Fruit fly (Drosophila melanogaster) whole organism: Measurements from ENCODE around the gene CG44002.
A peak's percentile ranks its signal among the peaks of the same experiment; 100 is the strongest.

Experiments used
- CG8478 ChIP-seq: fragments of >200 bp; optimal IDR thresholded peaks from 2 replicates; lab custom pipeline; 2018; ENCODE audit warnings: inconsistent platforms
- Dll ChIP-seq: fragments of >200 bp; optimal IDR thresholded peaks from 2 replicates; lab custom pipeline; 2017
- EcR ChIP-seq, 2 experiments: fragments of >200 bp; optimal IDR thresholded peaks; 2 replicates each; lab custom pipeline; 2017; ENCODE audit warnings: missing biosample characterization in 2 of 2, missing genetic modification characterization in 2 of 2, missing genetic modification reagents in 2 of 2
- pan ChIP-seq: fragments of >200 bp; optimal IDR thresholded peaks from 2 replicates; lab custom pipeline; 2017
- psq ChIP-seq: fragments of >200 bp; optimal IDR thresholded peaks from 2 replicates; lab custom pipeline; 2017
- usp ChIP-seq: fragments of >200 bp; optimal IDR thresholded peaks from 2 replicates; lab custom pipeline; 2017; ENCODE audit warnings: missing biosample characterization, missing genetic modification characterization, mixed read lengths

The CG44002 gene

DNA sequence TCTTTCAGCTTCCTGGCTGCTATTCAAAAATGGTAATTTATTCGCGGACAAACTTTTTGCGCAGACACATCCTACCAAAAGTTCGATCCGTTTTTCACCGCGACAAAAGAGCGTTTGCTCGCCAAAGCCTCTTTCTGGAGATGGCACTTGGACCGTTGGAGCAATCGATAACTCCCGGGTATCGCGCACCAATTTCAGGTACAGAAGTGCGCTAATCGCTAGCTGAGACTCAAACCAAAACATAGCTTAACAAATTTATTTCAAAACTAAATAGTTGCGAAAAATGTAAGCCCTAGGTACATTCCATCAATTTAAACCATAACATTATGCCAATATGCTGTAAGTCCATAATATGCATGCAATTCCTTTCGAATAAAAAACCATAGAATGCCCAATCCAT, 26.2 kb downstream of the CG44002 start, which contains the start of gene toc:
toc (minus strand) TSS at position 78 of the 400 bp plus-strand sequence.
- TF ChIP-seq Dll (lab: Kevin White, UChicago) (no peak), pan (lab: Kevin White, UChicago) (no peak), usp (GFP tag; lab: Kevin White, UChicago) (no peak), psq (lab: Kevin White, UChicago) (no peak), EcR (GFP tag; optimal IDR thresholded peaks at IDR 0.05; lab: Kevin White, UChicago) (no peak), CG8478 (lab: Kevin White, UChicago) (no peak)

DNA sequence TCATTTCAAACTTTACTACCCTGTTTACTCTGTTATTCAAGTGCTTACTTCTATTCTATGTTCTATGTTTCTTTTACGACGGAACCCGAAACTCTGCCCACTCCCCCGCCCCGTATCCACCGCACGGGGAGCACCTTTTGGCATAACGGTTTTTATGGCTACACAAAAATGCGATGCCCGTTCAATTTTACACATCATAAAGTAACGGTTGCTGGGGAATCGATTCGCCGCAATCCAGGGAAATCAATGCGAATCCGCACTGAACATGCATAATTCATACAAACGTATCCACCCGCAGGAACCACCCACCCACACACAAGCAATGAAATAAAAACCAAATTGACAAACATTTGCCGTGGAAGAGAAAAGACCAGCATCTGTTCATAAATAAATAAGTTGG, 27.0 kb downstream of the CG44002 start:
- TF ChIP-seq pan (lab: Kevin White, UChicago), result no peak
- no peak for TF ChIP-seq EcR (GFP tag; optimal IDR thresholded peaks at IDR 0.05; lab: Kevin White, UChicago)

DNA sequence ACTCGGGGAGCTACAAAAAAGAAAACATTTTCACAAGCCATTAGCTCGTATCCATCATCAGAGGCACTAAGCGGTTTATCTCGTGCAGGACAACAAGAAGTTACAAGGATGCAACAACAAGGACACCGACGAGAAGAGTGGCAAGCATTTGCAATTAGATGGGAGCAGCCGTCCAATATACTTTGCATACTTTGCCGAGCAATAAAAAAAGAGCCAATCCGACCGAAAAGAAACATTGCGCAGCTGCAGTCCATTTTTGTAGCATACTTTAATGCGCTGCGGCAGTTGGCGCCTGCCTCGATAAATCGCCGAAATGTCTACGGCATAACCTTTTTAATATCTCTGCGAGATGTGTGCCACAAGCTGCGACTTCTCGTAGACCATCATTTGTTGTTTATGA, 39.3 kb downstream of the CG44002 start:
- TF ChIP-seq psq (lab: Kevin White, UChicago), result no peak

DNA sequence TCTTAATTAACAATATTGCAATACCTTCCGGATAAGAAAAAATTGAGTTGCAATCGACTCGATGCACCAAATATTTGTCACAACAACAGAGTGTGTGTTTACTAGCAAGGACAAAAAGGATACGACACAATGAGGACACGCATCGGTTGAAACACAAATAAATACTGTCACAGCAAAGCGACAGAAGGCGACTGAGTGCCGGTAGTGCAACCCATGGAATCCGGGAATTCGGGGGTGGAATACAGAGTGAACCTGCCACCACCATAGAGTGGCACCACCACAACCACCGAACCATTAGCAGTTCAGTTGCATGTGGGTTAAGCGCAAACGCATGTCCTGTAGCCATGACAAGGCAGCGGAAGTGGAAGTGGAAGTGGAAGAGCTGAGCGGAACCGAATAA, 40.5 kb downstream of the CG44002 start:
- no peak for TF ChIP-seq usp (GFP tag; lab: Kevin White, UChicago)
- no peak for TF ChIP-seq EcR (GFP tag; optimal IDR thresholded peaks at IDR 0.05; lab: Kevin White, UChicago)
- TF ChIP-seq pan (lab: Kevin White, UChicago), result no peak
- no peak for TF ChIP-seq CG8478 (lab: Kevin White, UChicago)
- TF ChIP-seq Dll (lab: Kevin White, UChicago), result no peak
- TF ChIP-seq psq (lab: Kevin White, UChicago), result no peak

DNA sequence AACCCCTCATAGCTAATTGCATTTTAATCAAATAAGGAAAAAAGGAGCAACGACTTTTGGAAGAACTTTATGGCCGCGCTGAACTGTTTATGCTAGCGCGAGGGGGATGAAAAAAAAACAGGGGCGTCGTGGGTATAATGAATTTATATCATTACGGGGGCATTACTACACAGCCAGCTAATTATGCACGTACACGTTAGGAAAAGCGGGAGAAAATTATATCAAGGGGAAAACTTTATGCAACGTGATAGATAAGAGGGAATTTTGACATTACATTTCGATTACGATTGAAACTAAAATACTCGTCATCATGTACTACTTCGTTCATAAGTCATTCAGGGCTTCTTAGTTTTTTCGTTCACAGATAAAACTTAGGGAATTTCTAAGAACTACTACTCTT, 42.6 kb downstream of the CG44002 start, which contains the start of gene CG15403:
CG15403 (plus strand) TSS at position 301 of the 400 bp plus-strand sequence.
- TF ChIP-seq Dll (lab: Kevin White, UChicago) (no peak), CG8478 (lab: Kevin White, UChicago) (no peak)

DNA sequence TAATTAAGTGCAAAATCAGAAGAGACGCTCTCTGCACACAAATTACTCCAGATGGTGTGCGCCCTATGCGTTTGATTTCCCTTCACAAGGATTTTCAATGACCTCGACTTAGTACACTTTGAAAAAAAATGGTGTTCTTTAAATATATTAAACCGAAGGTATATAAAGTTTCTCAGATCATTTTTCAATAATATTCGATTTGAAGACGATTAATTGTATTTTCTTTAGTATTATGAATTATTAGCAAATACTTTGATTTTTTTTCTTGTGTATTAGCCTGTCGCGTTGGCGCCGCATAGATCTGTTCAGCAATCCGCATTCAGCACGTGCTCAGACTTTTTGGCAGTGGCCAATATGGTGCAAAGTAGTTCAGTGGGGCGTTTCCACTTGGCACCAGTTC, 43.1 kb downstream of the CG44002 start:
- TF ChIP-seq Dll (lab: Kevin White, UChicago) (no peak), usp (GFP tag; lab: Kevin White, UChicago) (no peak), EcR (GFP tag; optimal IDR thresholded peaks at IDR 0.05; lab: Kevin White, UChicago) (no peak), CG8478 (lab: Kevin White, UChicago) (no peak), pan (lab: Kevin White, UChicago) (no peak), psq (lab: Kevin White, UChicago) (no peak)

DNA sequence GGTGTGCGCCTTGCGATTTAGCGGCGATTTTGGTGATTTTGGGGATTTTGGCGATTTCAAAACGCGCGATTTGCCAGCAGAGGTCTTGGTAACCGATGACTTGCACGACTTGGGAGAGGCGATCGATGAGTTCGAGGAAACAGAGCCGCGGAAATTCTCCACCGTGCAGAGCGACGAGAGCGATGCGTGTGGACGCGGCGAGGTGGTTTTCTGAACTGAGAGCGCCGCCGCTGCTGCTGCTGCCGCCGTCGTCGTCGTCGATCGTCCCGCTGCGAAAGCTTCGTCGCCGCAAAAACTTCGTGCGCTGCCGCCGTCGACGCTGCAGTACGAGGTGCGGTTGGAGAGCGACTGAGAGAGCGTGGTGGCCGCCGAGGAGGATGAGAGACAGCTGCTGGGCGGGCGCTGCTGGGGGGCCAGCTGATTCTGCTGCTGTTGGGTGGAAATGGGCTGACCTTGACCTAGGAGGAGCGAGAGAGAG, 46.4 kb downstream of the CG44002 start:
- TF ChIP-seq Dll (lab: Kevin White, UChicago) (peak; percentile 77), pan (lab: Kevin White, UChicago) (no peak), CG8478 (lab: Kevin White, UChicago) (no peak), usp (GFP tag; lab: Kevin White, UChicago) (no peak), EcR (GFP tag; optimal IDR thresholded peaks at IDR 0.05; lab: Kevin White, UChicago) (no peak), psq (lab: Kevin White, UChicago) (no peak)

DNA sequence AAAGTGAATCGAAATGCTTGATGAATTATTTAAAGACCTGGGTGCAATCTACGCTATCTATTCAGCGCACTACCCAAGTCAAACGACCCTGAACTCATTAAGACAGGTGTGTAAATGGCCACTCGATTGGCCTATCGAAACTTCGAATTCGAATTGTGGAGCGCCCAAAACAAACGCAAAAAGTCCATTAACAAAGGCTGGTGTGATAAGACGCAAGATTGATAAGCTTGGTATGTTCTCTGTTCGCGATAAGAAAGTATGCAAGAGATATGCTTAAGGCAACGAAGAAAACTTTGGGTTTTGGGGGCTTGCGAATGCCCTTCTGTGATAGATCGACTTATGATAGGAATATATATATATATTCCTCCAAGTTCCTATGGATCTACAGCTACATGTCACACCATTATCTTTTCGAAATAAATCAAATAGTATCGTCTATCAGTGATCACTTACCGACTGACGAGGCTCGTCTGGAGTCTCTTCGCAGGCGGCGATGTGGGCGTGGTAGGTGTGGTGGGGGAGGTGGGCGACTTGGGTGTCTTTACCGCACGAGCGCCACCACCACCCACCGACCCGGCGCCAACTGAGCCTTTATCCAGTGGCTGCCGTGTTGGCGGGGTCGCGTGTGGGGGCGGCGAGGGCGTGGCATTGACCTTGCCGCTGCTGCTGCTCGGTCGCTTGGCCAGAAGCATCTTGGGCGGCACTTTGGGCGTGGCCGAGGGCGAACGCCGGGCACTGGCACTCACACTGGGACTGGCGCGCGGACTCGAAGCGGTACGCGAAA, 47.1 kb downstream of the CG44002 start:
- TF ChIP-seq usp (GFP tag; lab: Kevin White, UChicago) (no peak), EcR (GFP tag; optimal IDR thresholded peaks at IDR 0.05; lab: Kevin White, UChicago) (no peak), psq (lab: Kevin White, UChicago) (no peak), CG8478 (lab: Kevin White, UChicago) (no peak), Dll (lab: Kevin White, UChicago) (no peak), pan (lab: Kevin White, UChicago) (no peak)

DNA sequence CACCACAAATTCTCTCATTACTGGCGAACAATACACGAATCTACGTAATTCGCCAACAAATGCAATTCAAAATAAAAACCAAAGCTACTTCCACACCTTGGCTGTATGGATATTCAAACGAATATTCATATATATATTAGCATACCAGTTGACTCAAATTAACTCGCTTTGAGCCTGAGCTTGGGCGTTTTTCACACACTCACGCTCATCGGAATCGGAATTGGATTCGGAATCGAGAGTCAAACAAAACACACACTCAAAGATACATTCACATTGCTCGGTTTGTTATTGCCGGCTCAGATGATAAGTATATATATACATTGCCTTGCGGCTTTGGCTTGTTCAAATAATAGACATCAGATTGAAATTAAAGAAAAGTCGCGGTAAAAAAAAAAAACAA, 48.7 kb downstream of the CG44002 start:
- TF ChIP-seq EcR (GFP tag; optimal IDR thresholded peaks at IDR 0.05; lab: Kevin White, UChicago) (no peak), Dll (lab: Kevin White, UChicago) (no peak), usp (GFP tag; lab: Kevin White, UChicago) (no peak), pan (lab: Kevin White, UChicago) (no peak), psq (lab: Kevin White, UChicago) (no peak), CG8478 (lab: Kevin White, UChicago) (no peak)

DNA sequence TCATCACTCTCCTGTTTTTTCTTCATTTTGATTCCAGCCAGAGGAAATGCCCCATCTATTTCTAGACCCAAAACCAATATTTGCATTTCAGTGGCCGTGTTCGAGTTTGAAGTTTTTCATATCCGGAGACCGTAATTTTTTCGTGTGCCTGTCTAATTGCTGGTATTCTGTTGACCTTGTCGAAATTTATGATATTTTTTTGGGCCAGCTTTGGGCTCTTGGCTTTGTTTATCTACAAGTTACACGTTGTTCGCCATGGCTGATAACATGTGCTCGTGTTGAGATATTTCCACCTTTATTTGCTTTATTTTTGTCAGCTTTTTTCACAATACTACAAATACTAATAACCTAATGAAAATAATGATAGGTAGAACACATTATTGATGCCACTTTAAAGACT, 49.1 kb downstream of the CG44002 start:
- TF ChIP-seq EcR (GFP tag; optimal IDR thresholded peaks at IDR 0.05; lab: Kevin White, UChicago) (no peak), CG8478 (lab: Kevin White, UChicago) (no peak), pan (lab: Kevin White, UChicago) (no peak), usp (GFP tag; lab: Kevin White, UChicago) (no peak), psq (lab: Kevin White, UChicago) (no peak), Dll (lab: Kevin White, UChicago) (no peak)

DNA sequence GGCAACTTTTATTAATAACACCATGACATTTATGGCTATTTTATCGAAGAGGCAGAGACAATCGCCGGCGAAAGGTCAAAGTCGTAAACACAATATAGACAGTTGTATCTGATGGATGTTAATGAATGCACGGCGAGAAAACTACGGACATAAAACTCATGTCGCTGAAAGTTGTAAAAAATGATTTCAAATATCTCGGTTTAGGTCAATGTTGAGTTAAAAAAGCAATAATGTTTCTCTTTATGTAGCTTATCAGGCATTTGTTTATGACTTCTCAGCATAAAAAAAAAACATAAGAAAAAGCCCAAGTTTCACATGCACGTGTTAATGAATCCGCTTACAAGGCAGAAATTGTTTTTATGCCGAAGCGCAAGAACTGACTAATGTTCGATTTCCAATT, 49.6 kb downstream of the CG44002 start:
- no peak for TF ChIP-seq pan (lab: Kevin White, UChicago)
- TF ChIP-seq psq (lab: Kevin White, UChicago), result no peak
- TF ChIP-seq Dll (lab: Kevin White, UChicago), result no peak
- TF ChIP-seq usp (GFP tag; lab: Kevin White, UChicago), result no peak
- TF ChIP-seq EcR (GFP tag; optimal IDR thresholded peaks at IDR 0.05; lab: Kevin White, UChicago), result no peak
- no peak for TF ChIP-seq CG8478 (lab: Kevin White, UChicago)

DNA sequence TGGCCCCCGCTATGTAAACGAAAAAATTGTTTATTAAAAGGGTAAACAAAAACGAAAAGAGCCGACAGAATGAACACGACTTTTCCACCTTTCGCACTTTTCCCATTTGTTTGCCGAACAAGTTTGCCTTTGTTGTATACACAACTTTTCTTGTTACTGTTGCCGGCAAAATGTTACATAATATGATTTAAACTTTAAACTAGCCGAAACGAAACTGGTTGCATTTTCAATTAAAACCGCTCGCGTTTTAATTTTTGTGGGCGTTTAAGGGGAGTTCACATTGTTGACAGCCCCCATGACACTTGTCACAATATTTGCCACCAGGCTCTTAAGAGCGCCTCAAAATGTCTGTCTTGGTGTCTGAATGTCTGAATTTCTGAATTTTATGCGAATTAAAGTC, 50.1 kb downstream of the CG44002 start:
- no peak for TF ChIP-seq EcR (GFP tag; optimal IDR thresholded peaks at IDR 0.05; lab: Kevin White, UChicago)
